Worm (Caenorhabditis elegans): ENCODE data around the gene F45D3.3.

Gene F45D3.3

DNA sequence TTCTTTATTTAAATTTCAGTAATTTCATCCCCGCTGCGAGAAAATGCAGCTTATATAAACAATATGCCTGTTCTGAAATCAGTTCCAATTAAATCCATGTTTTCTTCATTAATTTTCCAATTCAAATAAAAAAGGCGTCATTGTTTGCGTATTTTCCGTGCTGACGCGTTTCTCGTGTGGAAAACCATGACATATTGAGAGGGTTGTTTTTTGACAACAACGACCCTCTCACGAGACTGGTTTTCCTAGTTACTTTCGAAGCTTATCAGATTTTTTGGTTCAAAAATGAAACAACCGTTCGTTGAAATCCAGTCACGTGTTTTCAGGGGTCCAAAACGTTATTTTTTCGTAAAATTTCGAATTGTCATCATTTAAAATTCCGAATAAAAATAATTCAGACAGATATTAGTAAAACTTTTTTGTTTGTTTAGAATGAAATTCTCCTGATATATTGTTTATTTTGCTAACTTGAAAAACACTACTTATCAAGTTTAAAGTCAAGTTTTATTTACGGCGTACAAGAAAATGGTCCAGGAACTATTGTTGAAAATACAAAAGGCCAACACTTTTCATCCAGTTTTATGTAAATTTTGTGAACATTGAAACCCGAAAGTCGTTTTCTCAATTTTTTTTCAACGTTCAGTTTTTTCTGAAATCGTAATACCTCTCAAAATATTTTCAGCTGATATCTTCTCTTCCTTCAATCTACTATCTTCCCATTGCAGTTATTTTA lies 49.5 kb upstream of the F45D3.3 start, which contains the start of gene C14C10.5 (continued):
- TF ChIP-seq ceh-28 (tag; optimal IDR thresholded peaks at IDR 0.05): no peak
- TF ChIP-seq ztf-11 (tag; optimal IDR thresholded peaks at IDR 0.05): no peak
- no peak for TF ChIP-seq daf-16 (GFP tag; optimal IDR thresholded peaks at IDR 0.05)
- TF ChIP-seq daf-16 (tag; optimal IDR thresholded peaks at IDR 0.05): peak; percentile 79
- TF ChIP-seq T26A8.4 (GFP tag; IDR thresholded peaks at IDR 0.05): no peak
- TF ChIP-seq R02D3.7 (tag; optimal IDR thresholded peaks at IDR 0.05): no peak
- TF ChIP-seq lin-38 (GFP tag; IDR thresholded peaks at IDR 0.05): no peak
- no peak for TF ChIP-seq nhr-28 (tag; optimal IDR thresholded peaks at IDR 0.05)

DNA sequence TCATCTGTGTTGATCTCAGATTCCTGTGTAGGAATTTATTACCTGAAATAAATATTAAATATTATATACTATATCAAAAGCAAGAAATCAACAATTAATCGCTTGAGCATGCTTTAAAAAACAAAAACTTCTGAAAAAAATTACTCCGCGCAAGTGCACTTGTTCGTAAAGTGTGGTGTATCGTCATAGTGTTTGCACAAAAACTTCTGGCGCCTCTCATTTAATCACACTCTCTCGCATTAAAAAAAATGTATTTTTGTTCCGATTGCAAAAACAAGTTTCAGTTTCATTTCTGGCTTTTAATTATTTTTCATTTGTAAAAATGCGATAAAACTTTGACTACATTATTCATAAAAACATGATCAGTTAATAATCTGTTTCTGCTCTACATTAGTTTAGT lies 48.9 kb upstream of the F45D3.3 start, which contains the start of the genes C14C10.10 and ril-2:
C14C10.10 (minus strand) TSS at position 19 of the 400 bp plus-strand sequence.
ril-2 (minus strand) TSS at position 48 of the 400 bp plus-strand sequence.
- TF ChIP-seq lsy-2 (tag; optimal IDR thresholded peaks at IDR 0.05) (peak in 1 of 2 experiments; percentile 32), unc-130 (GFP tag; optimal IDR thresholded peaks at IDR 0.05) (no peak), mes-2 (tag; optimal IDR thresholded peaks at IDR 0.05; ENCODE audit: poor library complexity, severe bottlenecking) (peak; percentile 40), lin-15B (tag; optimal IDR thresholded peaks at IDR 0.05) (no peak), Y5F2A.4 (GFP tag; optimal IDR thresholded peaks at IDR 0.05) (no peak), nhr-28 (tag; optimal IDR thresholded peaks at IDR 0.05) (no peak)

DNA sequence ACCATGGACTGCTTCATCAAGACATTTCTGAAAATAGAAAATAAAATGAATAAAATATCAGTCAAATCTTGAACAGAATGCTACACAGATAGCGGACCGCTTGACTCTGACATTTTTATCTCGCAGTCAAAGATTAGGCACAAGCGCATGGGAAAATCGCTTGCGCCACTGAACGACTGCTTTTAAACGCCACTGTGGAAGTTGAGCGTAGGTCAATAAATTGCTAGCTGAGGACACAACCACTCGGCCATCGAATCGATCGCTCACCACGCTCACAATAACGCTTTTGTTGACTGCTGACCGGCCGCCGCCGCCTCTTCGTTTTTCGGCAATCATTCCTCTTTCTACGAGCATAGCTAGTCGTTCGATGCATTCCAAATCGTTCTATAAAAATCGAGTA lies 46.6 kb upstream of the F45D3.3 start:
- TF ChIP-seq unc-130 (GFP tag; optimal IDR thresholded peaks at IDR 0.05) (peak; percentile 30), dmd-9 (GFP tag; IDR thresholded peaks at IDR 0.05) (0 out of 2 replicates have a peak, but pooled peaks have one; percentile 9), spr-1 (tag; optimal IDR thresholded peaks at IDR 0.05) (peak; percentile 61), Y48G9A.11 (GFP tag; IDR thresholded peaks at IDR 0.05) (peak; percentile 80), nhr-41 (GFP tag; IDR thresholded peaks at IDR 0.05) (0 out of 2 replicates have a peak, but pooled peaks have one; percentile 40), spr-3 (GFP tag; optimal IDR thresholded peaks at IDR 0.05) (peak; percentile 17), dmd-6 (GFP tag; IDR thresholded peaks at IDR 0.05) (peak; percentile 41; the same call in 1 of the 2 replicates), lsy-2 (tag; optimal IDR thresholded peaks at IDR 0.05) (peak in 1 of 2 experiments; percentile 42), ztf-11 (tag; optimal IDR thresholded peaks at IDR 0.05) (no peak), madf-5 (GFP tag; IDR thresholded peaks at IDR 0.05) (peak; percentile 36 to 45; a peak in 1 of 4 replicates), cey-2 (tag; optimal IDR thresholded peaks at IDR 0.05; ENCODE audit: borderline replicate concordance, insufficient read depth) (no peak), nhr-6 (tag; optimal IDR thresholded peaks at IDR 0.05) (peak; percentile 85), rbr-2 (tag; optimal IDR thresholded peaks at IDR 0.05) (peak; percentile 53), snpc-1.2 (GFP tag; IDR thresholded peaks at IDR 0.05) (peak; percentile 68), dmd-8 (GFP tag; IDR thresholded peaks at IDR 0.05) (peak; percentile 60; the same call in 1 of the 2 replicates), nhr-10 (tag; optimal IDR thresholded peaks at IDR 0.05) (no peak), nhr-28 (tag; optimal IDR thresholded peaks at IDR 0.05) (peak; percentile 43), Y105C5A.15 (GFP tag; IDR thresholded peaks at IDR 0.05) (no peak), madf-9 (GFP tag; conservative IDR thresholded peaks at IDR 0.05) (peak; percentile 53; the same call in 1 of the 2 replicates), F44E2.7 (GFP tag; IDR thresholded peaks at IDR 0.05) (no peak), zfp-3 (GFP tag; conservative IDR thresholded peaks at IDR 0.05) (no peak; the same call in 1 of the 2 replicates), hlh-11 (tag; optimal IDR thresholded peaks at IDR 0.05) (peak; percentile 47), zag-1 (tag; optimal IDR thresholded peaks at IDR 0.05) (no peak), D1046.2 (GFP tag; IDR thresholded peaks at IDR 0.05) (peak; percentile 83), set-16 (GFP tag; IDR thresholded peaks at IDR 0.05) (0 out of 2 replicates have a peak, but pooled peaks have one; percentile 15), nhr-77 (tag; optimal IDR thresholded peaks at IDR 0.05) (no peak), zfp-2 (tag; optimal IDR thresholded peaks at IDR 0.05) (no peak), F49E8.2 (tag; optimal IDR thresholded peaks at IDR 0.05; ENCODE audit: borderline replicate concordance) (peak; percentile 53), nhr-102 (tag; optimal IDR thresholded peaks at IDR 0.05) (peak; percentile 49), saeg-2 (GFP tag; IDR thresholded peaks at IDR 0.05) (peak; percentile 5; the same call in 1 of the 2 replicates), lin-39 (tag; optimal IDR thresholded peaks at IDR 0.05) (no peak), unc-62 (GFP tag; optimal IDR thresholded peaks at IDR 0.05 in 1 of 2) (peak in 1 of 2 experiments; percentile 94), unc-62 (tag; optimal IDR thresholded peaks at IDR 0.05) (no peak), ama-1 (optimal IDR thresholded peaks at IDR 0.05) (no peak), mdl-1 (tag; optimal IDR thresholded peaks at IDR 0.05) (peak in 1 of 2 experiments; percentile 24), hmg-1.1 (GFP tag; IDR thresholded peaks at IDR 0.05) (peak; percentile 56), zip-2 (tag; optimal IDR thresholded peaks at IDR 0.05) (peak; percentile 54)

All from whole organism, L4 larva.